Fruit fly (Drosophila melanogaster) S2 (cell line): ENCODE results near the gene HisRS.

ENCODE experiments used
- CG8478 ChIP-seq: fragments of >200 bp; optimal IDR thresholded peaks from 2 replicates; lab custom pipeline; 2018
- CTCF ChIP-seq, 2 experiments: fragments of >200 bp; optimal IDR thresholded peaks; 2 replicates each; lab custom pipeline; 2018

DNA sequence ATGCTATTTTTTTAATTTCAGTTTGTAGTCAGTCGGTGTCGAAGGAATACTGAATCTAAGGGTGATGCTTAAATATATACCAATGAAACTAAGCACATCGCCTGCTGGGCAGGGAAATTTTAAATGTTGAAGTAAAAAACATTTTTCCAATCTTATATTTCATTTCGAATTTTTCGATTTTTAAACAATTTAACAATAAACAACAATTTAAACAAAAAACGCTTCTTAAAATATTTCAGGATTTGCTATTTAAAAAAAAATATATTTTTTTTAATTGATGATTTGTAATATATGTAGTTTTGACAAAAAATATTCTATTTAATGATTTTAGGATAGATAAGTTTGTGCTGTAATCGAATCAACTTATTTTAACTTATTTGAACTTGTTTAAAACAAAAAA is 461 bp upstream of the HisRS start, which contains the start of gene CG6470:
- TF ChIP-seq CG8478 (lab: Kevin White, UChicago) (no peak), CTCF (optimal IDR thresholded peaks at IDR 0.05; lab: Kevin White, UChicago) (no peak)
